Fruit fly (Drosophila melanogaster): ENCODE measurements around the gene Jhbp2.

Jhbp2 gene

DNA sequence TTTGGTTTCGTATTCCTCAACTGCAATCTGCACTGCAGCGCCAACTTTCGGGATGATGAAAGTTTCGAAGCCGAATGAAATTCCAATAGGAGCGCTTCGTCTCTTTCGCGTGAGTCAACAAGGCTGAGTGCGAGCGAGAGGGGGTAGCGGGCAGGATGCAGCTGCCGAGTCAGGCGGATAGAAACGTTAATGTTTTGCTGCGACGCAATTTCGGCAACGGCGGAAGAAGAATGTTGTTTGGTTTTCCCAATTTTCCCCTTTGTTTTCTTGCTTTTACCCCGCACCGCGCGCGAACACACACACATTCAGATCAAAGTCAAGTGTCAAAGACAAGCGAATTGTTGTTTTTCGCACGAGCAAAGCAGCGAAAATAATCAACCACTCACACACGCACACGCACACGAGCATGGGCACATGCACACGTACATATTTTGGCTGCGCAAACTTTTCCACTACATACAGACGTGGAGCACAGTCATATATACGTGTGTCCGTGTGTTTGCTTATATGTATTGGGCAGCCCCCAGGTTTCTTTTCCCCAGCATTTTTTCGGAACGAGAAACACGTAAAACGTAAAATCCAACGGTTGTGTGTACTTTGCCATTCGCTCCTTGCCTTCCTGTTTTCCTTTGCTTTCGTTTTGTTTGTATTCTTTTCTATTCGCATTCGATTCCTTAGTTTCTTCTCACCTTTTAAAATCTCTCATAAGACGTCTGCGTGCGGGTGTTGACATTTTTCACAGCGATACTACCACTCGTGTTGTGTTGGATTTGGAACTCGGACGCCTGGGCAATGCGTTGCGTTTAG, 9.2 kb downstream of the Jhbp2 start:
- TF ChIP-seq CG12768 (GFP tag; optimal IDR thresholded peaks at IDR 0.05) (peak; percentile 80), CG1620 (GFP tag; optimal IDR thresholded peaks at IDR 0.05) (peak; percentile 13), toe (GFP tag; optimal IDR thresholded peaks at IDR 0.05) (peak; percentile 24), CG7101 (tag; optimal IDR thresholded peaks at IDR 0.05) (no peak), CG5204 (GFP tag; optimal IDR thresholded peaks at IDR 0.05) (no peak), CG14711 (tag; optimal IDR thresholded peaks at IDR 0.05) (no peak), ovo (GFP tag; optimal IDR thresholded peaks at IDR 0.05) (no peak), cnc (optimal IDR thresholded peaks at IDR 0.05) (no peak), CG33017 (tag; optimal IDR thresholded peaks at IDR 0.05) (no peak), cic (GFP tag; optimal IDR thresholded peaks at IDR 0.05) (peak; percentile 70), pad (GFP tag; optimal IDR thresholded peaks at IDR 0.05) (peak; percentile 97), CG11617 (GFP tag; optimal IDR thresholded peaks at IDR 0.05) (no peak), kay (GFP tag; ENCODE audit: borderline replicate concordance) (peak; percentile 1), bab1 (GFP tag; optimal IDR thresholded peaks at IDR 0.05) (no peak), Mnt (GFP tag; optimal IDR thresholded peaks at IDR 0.05) (peak; percentile 79), Crg-1 (GFP tag; optimal IDR thresholded peaks at IDR 0.05) (no peak), Clk (GFP tag; optimal IDR thresholded peaks at IDR 0.05) (no peak), Hr96 (GFP tag; optimal IDR thresholded peaks at IDR 0.05) (no peak), tj (GFP tag; optimal IDR thresholded peaks at IDR 0.05) (peak; percentile 85), CG7045 (GFP tag; optimal IDR thresholded peaks at IDR 0.05) (peak; percentile 22)

DNA sequence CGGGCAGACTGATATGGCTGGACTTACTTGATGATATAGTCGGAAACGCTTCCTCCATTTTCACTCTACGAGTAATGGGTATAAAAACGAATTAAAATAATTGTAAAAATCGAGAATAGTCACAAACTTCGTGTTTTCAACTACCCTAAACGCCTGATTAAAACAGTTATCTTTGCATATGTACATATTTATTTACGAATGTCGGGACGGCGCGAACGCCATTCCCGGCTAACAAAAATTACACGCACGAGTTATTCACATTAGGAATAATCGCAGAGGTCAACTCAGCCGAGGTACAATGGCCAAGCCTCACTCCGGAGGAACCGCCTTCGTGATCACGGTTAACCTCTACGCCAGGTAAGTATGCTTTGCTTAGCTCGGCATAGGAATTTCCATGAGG, 13.4 kb downstream of the Jhbp2 start:
- no peak for TF ChIP-seq Crg-1 (GFP tag; optimal IDR thresholded peaks at IDR 0.05)
- TF ChIP-seq CG1620 (GFP tag; optimal IDR thresholded peaks at IDR 0.05) = peak; percentile 48
- peak; percentile 61 for TF ChIP-seq kay (GFP tag; ENCODE audit: borderline replicate concordance)
- TF ChIP-seq CG7045 (GFP tag; optimal IDR thresholded peaks at IDR 0.05) = no peak
- peak; percentile 8 for TF ChIP-seq tj (GFP tag; optimal IDR thresholded peaks at IDR 0.05)
- peak; percentile 9 for TF ChIP-seq pad (GFP tag; optimal IDR thresholded peaks at IDR 0.05)
- peak; percentile 4 for TF ChIP-seq ovo (GFP tag; optimal IDR thresholded peaks at IDR 0.05)
- TF ChIP-seq Clk (GFP tag; optimal IDR thresholded peaks at IDR 0.05) = no peak

DNA sequence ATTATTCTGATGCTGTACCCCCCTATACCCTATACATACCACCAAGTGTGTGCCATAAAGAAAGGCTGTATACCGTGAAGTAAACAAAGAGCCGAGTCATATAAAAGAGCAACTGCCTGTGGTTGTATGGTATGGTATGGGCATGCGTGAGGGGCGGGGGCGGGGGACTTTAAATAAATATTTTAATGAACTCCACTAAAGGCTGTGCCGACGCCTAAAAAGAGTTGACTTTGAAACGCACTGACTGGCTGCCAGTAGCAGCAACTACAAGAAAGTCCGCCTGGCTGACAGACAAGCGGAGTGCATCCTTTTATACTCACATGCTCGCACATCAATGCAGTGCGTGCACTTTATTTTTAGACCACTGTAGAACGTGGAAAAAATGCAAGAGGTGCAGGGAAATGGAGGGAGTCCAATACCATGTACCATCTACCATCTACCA, 46.7 kb downstream of the Jhbp2 start:
- TF ChIP-seq CG7045 (GFP tag; optimal IDR thresholded peaks at IDR 0.05) (no peak), Mnt (GFP tag; optimal IDR thresholded peaks at IDR 0.05) (no peak), bab1 (GFP tag; optimal IDR thresholded peaks at IDR 0.05) (no peak), kay (GFP tag; ENCODE audit: borderline replicate concordance) (no peak), CG5204 (GFP tag; optimal IDR thresholded peaks at IDR 0.05) (no peak), CG11617 (GFP tag; optimal IDR thresholded peaks at IDR 0.05) (no peak), Crg-1 (GFP tag; optimal IDR thresholded peaks at IDR 0.05) (no peak), cic (GFP tag; optimal IDR thresholded peaks at IDR 0.05) (no peak), Clk (GFP tag; optimal IDR thresholded peaks at IDR 0.05) (no peak), toe (GFP tag; optimal IDR thresholded peaks at IDR 0.05) (no peak), CG12768 (GFP tag; optimal IDR thresholded peaks at IDR 0.05) (no peak), CG33017 (tag; optimal IDR thresholded peaks at IDR 0.05) (no peak), CG7101 (tag; optimal IDR thresholded peaks at IDR 0.05) (no peak)

DNA sequence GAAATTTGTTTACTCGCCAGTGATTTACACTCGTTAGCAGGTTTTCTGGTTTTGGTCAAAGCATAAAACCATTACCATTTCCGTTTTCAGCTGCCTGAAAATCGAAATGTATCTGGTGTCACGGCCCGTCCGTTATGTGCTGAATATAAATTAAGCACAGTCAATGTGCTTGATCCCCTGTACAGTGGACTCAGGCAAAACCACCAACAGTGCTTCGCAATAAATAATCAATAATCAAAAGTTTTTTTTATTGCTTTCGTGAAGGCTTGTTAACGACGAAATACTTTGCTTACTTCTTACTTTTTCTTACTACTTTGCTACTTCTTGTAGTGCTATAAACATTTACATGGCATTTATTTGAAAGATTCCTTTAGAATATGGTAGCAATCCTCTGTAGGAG, 48.0 kb downstream of the Jhbp2 start:
- peak; percentile 31 for TF ChIP-seq bab1 (GFP tag; optimal IDR thresholded peaks at IDR 0.05)
- TF ChIP-seq ovo (GFP tag; optimal IDR thresholded peaks at IDR 0.05) = no peak

DNA sequence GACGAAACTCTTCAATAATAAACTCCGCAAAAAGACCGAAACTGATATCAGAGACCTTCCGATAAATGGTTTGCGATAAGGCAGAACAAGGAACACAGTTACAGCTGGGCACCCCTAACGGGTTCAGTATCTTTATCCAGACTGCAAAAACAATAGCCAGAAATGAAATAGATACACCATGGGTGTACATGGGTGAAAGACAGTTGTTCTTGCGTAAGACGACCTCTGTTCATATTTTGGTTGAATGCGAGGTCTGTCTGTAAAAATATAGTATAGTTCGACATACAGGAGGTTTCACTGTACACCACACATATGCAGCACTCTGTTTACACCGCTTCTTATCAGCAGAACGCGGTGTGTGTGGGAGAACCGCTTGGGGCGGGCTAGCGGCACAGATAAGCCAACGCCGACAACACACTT, 49.0 kb downstream of the Jhbp2 start:
- TF ChIP-seq Mnt (GFP tag; optimal IDR thresholded peaks at IDR 0.05) (peak; percentile 80), pad (GFP tag; optimal IDR thresholded peaks at IDR 0.05) (peak; percentile 55), ovo (GFP tag; optimal IDR thresholded peaks at IDR 0.05) (peak; percentile 63), Crg-1 (GFP tag; optimal IDR thresholded peaks at IDR 0.05) (peak; percentile 33), CG7045 (GFP tag; optimal IDR thresholded peaks at IDR 0.05) (peak; percentile 78), Hr96 (GFP tag; optimal IDR thresholded peaks at IDR 0.05) (peak; percentile 70), CG33017 (tag; optimal IDR thresholded peaks at IDR 0.05) (peak; percentile 68), CG7101 (tag; optimal IDR thresholded peaks at IDR 0.05) (peak; percentile 74), CG12768 (GFP tag; optimal IDR thresholded peaks at IDR 0.05) (peak; percentile 84), CG5204 (GFP tag; optimal IDR thresholded peaks at IDR 0.05) (peak; percentile 80), toe (GFP tag; optimal IDR thresholded peaks at IDR 0.05) (peak; percentile 65), CG14711 (tag; optimal IDR thresholded peaks at IDR 0.05) (peak; percentile 62), bab1 (GFP tag; optimal IDR thresholded peaks at IDR 0.05) (peak; percentile 58), cnc (optimal IDR thresholded peaks at IDR 0.05) (no peak), kay (GFP tag; ENCODE audit: borderline replicate concordance) (no peak), CG11617 (GFP tag; optimal IDR thresholded peaks at IDR 0.05) (peak; percentile 69), Clk (GFP tag; optimal IDR thresholded peaks at IDR 0.05) (peak; percentile 61), CG1620 (GFP tag; optimal IDR thresholded peaks at IDR 0.05) (peak; percentile 55), tj (GFP tag; optimal IDR thresholded peaks at IDR 0.05) (peak; percentile 31), cic (GFP tag; optimal IDR thresholded peaks at IDR 0.05) (peak; percentile 79)

DNA sequence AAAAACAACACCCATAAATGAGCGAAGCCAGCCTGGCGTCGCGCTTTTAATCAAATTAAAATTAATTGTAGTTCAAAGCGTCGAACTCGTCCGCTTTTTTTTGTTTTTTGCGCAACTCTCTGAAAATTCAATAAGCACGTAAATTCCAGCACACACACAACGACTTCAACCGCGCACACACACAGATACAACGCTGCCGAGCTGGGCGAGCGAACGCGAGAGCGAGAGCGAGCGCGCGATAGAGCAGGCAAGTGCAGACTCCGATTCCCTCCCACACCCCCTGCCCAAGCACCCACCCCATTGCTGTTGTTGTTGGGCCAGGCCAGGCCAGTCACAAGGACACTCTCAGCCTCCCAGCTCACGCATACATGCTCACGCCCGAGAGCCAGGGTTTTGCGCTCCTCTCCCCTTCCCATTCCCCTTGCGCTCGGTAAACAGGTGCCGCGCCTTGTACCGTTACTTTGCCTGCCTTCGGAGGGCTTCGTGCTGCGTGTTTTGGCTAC, 50.3 kb downstream of the Jhbp2 start:
- TF ChIP-seq cic (GFP tag; optimal IDR thresholded peaks at IDR 0.05) (peak; percentile 44), CG12768 (GFP tag; optimal IDR thresholded peaks at IDR 0.05) (peak; percentile 49), CG1620 (GFP tag; optimal IDR thresholded peaks at IDR 0.05) (peak; percentile 5), pad (GFP tag; optimal IDR thresholded peaks at IDR 0.05) (peak; percentile 87), CG33017 (tag; optimal IDR thresholded peaks at IDR 0.05) (no peak), CG7101 (tag; optimal IDR thresholded peaks at IDR 0.05) (no peak), ovo (GFP tag; optimal IDR thresholded peaks at IDR 0.05) (peak; percentile 89), Crg-1 (GFP tag; optimal IDR thresholded peaks at IDR 0.05) (no peak), CG7045 (GFP tag; optimal IDR thresholded peaks at IDR 0.05) (no peak), Hr96 (GFP tag; optimal IDR thresholded peaks at IDR 0.05) (no peak), toe (GFP tag; optimal IDR thresholded peaks at IDR 0.05) (no peak), tj (GFP tag; optimal IDR thresholded peaks at IDR 0.05) (no peak), CG14711 (tag; optimal IDR thresholded peaks at IDR 0.05) (no peak), CG5204 (GFP tag; optimal IDR thresholded peaks at IDR 0.05) (no peak), Mnt (GFP tag; optimal IDR thresholded peaks at IDR 0.05) (no peak), Clk (GFP tag; optimal IDR thresholded peaks at IDR 0.05) (peak; percentile 35)

All from whole organism, adult.